Fruit fly (Drosophila melanogaster): ENCODE results near the gene CG13282.

DNA sequence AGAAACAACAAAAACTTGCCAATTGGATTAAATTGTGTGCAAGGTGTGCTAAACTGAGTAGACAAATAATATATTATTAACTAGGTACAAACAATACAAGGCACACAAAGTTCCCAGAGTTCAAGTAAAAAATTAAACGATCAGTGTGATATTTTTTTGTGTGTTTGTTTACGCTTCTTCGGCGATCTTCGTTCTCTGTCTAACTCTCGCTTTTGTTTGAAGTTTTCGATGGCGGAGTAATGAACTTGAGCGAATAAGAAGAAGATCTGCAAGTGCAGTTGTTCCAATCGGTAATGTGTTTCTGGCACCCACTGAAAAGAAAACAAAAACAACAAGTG, 17.6 kb downstream of the CG13282 start:
- no peak for TF ChIP-seq CTCF (optimal IDR thresholded peaks at IDR 0.05)
- no peak for TF ChIP-seq CG8478 (optimal IDR thresholded peaks at IDR 0.05)

Measured in S2 (cell line).